Fruit fly (Drosophila melanogaster): Measurements from ENCODE around the gene CG5783.

Gene CG5783

DNA sequence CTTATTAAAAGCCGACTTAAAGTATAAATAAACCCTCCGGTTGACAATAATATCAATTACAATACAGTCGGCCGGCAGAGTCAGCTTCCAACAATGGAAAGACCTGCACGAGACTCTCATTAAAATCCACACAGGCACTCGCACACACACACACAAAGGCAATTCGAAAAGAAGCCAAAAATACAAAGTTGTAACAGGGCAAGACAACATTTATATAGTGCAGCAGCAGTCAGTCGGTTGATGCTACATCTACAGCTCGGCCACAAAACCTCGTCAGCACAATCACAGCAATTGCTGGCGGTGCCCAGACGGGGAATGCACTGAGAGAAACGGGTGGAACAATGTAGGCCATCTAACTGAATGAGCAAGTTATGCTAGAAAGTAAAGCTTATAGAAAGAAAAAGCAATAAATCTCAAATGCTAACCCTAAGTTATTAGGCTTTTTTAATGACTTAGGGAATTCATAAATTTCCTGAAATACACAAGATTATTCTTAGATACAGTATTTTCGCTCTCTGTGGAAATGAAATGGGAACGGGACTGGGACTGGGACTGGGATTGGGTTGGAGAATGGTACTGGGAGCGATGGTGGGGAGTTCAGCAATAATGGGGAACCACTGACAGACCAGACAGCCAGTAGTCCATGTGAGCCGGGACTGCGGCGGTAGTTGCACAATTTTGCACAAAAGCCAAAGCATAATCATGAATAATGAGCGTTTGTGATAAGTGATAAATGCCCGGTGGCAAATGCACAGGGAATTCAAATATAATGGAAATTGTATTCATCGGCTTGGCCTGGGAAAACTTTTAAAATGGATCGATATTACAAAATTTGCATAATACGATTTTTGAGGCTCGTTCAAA lies 34.2 kb upstream of the CG5783 start (continued):
- no peak for TF ChIP-seq CG2129 (GFP tag; IDR thresholded peaks at IDR 0.05; ENCODE audit: partially characterized antibody)
- no peak for TF ChIP-seq CG10274 (GFP tag; optimal IDR thresholded peaks at IDR 0.05)
- peak; percentile 33 to 36 for TF ChIP-seq dpn (GFP tag; optimal IDR thresholded peaks at IDR 0.05)
- peak; percentile 43 for TF ChIP-seq CoRest (tag; optimal IDR thresholded peaks at IDR 0.05)
- TF ChIP-seq Dbx (GFP tag; IDR thresholded peaks at IDR 0.05) = 0 out of 3 replicates have a peak, but pooled peaks have one; percentile 10
- TF ChIP-seq CG11456 (GFP tag; IDR thresholded peaks at IDR 0.05) = no peak
- no peak for TF ChIP-seq repo (GFP tag; optimal IDR thresholded peaks at IDR 0.05)
- peak; percentile 3 for TF ChIP-seq CHES-1-like (GFP tag; optimal IDR thresholded peaks at IDR 0.05)
- TF ChIP-seq CG30020 (tag; optimal IDR thresholded peaks at IDR 0.05) = no peak
- TF ChIP-seq CG6765 (GFP tag; optimal IDR thresholded peaks at IDR 0.05) = no peak
- TF ChIP-seq trem (tag; optimal IDR thresholded peaks at IDR 0.05) = peak; percentile 1
- 0 out of 3 replicates have a peak, but pooled peaks have one; percentile 49 for TF ChIP-seq ase (GFP tag; IDR thresholded peaks at IDR 0.05)
- TF ChIP-seq al (GFP tag; IDR thresholded peaks at IDR 0.05) = no peak
- TF ChIP-seq unc-4 (GFP tag; IDR thresholded peaks at IDR 0.05; ENCODE audit: partially characterized antibody) = no peak
- TF ChIP-seq CG4424 (GFP tag; optimal IDR thresholded peaks at IDR 0.05) = peak; percentile 25
- no peak for TF ChIP-seq dati (GFP tag; IDR thresholded peaks at IDR 0.05)
- TF ChIP-seq Oaz (GFP tag; IDR thresholded peaks at IDR 0.05) = no peak
- TF ChIP-seq vnd (GFP tag; IDR thresholded peaks at IDR 0.05; ENCODE audit: partially characterized antibody) = no peak
- TF ChIP-seq CG3838 (GFP tag; optimal IDR thresholded peaks at IDR 0.05) = no peak
- no peak for TF ChIP-seq ERR (GFP tag; optimal IDR thresholded peaks at IDR 0.05)
- TF ChIP-seq CG13775 (GFP tag; optimal IDR thresholded peaks at IDR 0.05) = no peak
- no peak for TF ChIP-seq grn (GFP tag; optimal IDR thresholded peaks at IDR 0.05)
- peak; percentile 60 for TF ChIP-seq CG4820 (GFP tag; optimal IDR thresholded peaks at IDR 0.05)
- TF ChIP-seq ems (GFP tag; optimal IDR thresholded peaks at IDR 0.05) = peak; percentile 42
- TF ChIP-seq CG7839 (tag; optimal IDR thresholded peaks at IDR 0.05) = peak; percentile 63
- peak; percentile 23 for TF ChIP-seq CG6254 (GFP tag; optimal IDR thresholded peaks at IDR 0.05)
- TF ChIP-seq CG9437 (GFP tag; optimal IDR thresholded peaks at IDR 0.05) = peak; percentile 10
- no peak for TF ChIP-seq peb (GFP tag; IDR thresholded peaks at IDR 0.05)
- TF ChIP-seq CG4328 (GFP tag; optimal IDR thresholded peaks at IDR 0.05) = no peak
- TF ChIP-seq Hand (GFP tag; optimal IDR thresholded peaks at IDR 0.05) = no peak
- TF ChIP-seq cwo (GFP tag; optimal IDR thresholded peaks at IDR 0.05) = peak; percentile 56
- peak; percentile 22 for TF ChIP-seq CG1233 (GFP tag; optimal IDR thresholded peaks at IDR 0.05)
- no peak for TF ChIP-seq sima (GFP tag; optimal IDR thresholded peaks at IDR 0.05)
- TF ChIP-seq gcm (GFP tag; optimal IDR thresholded peaks at IDR 0.05) = no peak
- no peak for TF ChIP-seq pros (GFP tag; optimal IDR thresholded peaks at IDR 0.05)
- TF ChIP-seq Asciz (GFP tag; optimal IDR thresholded peaks at IDR 0.05) = peak; percentile 21
- TF ChIP-seq exex (tag; optimal IDR thresholded peaks at IDR 0.05) = no peak
- TF ChIP-seq CG14860 (GFP tag; IDR thresholded peaks at IDR 0.05; ENCODE audit: partially characterized antibody) = no peak
- peak; percentile 19 for TF ChIP-seq Fer3 (tag; optimal IDR thresholded peaks at IDR 0.05)
- no peak for TF ChIP-seq emc (GFP tag; optimal IDR thresholded peaks at IDR 0.05)
- TF ChIP-seq CG42726 (GFP tag; IDR thresholded peaks at IDR 0.05; ENCODE audit: partially characterized antibody) = no peak
- TF ChIP-seq CG16813 (GFP tag; IDR thresholded peaks at IDR 0.05; ENCODE audit: partially characterized antibody) = no peak
- TF ChIP-seq CG4282 (GFP tag; optimal IDR thresholded peaks at IDR 0.05) = no peak
- no peak for TF ChIP-seq pita (GFP tag; optimal IDR thresholded peaks at IDR 0.05)
- TF ChIP-seq corto (GFP tag; optimal IDR thresholded peaks at IDR 0.05) = peak; percentile 78
- TF ChIP-seq tup (GFP tag; optimal IDR thresholded peaks at IDR 0.05) = no peak
- 0 out of 2 replicates have a peak, but pooled peaks have one; percentile 18 for TF ChIP-seq danr (GFP tag; IDR thresholded peaks at IDR 0.05)
- TF ChIP-seq CG17568 (GFP tag; optimal IDR thresholded peaks at IDR 0.05) = no peak

Measured in whole organism, embryonic.